Worm (Caenorhabditis elegans): ENCODE data around the gene ZC116.1.

The ZC116.1 gene

ce11 chrV:12634050-12634449, 24.4 kb downstream of the ZC116.1 start:
- TF ChIP-seq dao-5 (tag; optimal IDR thresholded peaks at IDR 0.05) = no peak
- TF ChIP-seq W03F9.2 (tag; optimal IDR thresholded peaks at IDR 0.05) = no peak
- no peak for TF ChIP-seq him-1 (tag; optimal IDR thresholded peaks at IDR 0.05)

- TF ChIP-seq W03F9.2 (tag; optimal IDR thresholded peaks at IDR 0.05) (no peak), him-1 (tag; optimal IDR thresholded peaks at IDR 0.05) (no peak), dao-5 (tag; optimal IDR thresholded peaks at IDR 0.05) (no peak)
These were observed 25.1 kb downstream of the ZC116.1 start for ce11 chrV:12634746-12635145.

- TF ChIP-seq dao-5 (tag; optimal IDR thresholded peaks at IDR 0.05) (no peak), W03F9.2 (tag; optimal IDR thresholded peaks at IDR 0.05) (no peak), him-1 (tag; optimal IDR thresholded peaks at IDR 0.05) (no peak)
These were observed 25.6 kb downstream of the ZC116.1 start for ce11 chrV:12635218-12635617.

- no peak for TF ChIP-seq him-1 (tag; optimal IDR thresholded peaks at IDR 0.05)
These were observed 26.6 kb downstream of the ZC116.1 start for ce11 chrV:12636248-12636647.

- TF ChIP-seq him-1 (tag; optimal IDR thresholded peaks at IDR 0.05) (no peak), dao-5 (tag; optimal IDR thresholded peaks at IDR 0.05) (no peak), W03F9.2 (tag; optimal IDR thresholded peaks at IDR 0.05) (no peak)
These were observed 27.6 kb downstream of the ZC116.1 start, which contains the start of gene F56H9.2 for ce11 chrV:12637238-12637690. TSS of gene F56H9.2 (plus strand) at chrV:12637663.

- TF ChIP-seq W03F9.2 (tag; optimal IDR thresholded peaks at IDR 0.05) (no peak), dao-5 (tag; optimal IDR thresholded peaks at IDR 0.05) (no peak), him-1 (tag; optimal IDR thresholded peaks at IDR 0.05) (no peak)
These were observed 28.3 kb downstream of the ZC116.1 start for ce11 chrV:12637764-12638502.

ce11 chrV:12640384-12640783, 30.8 kb downstream of the ZC116.1 start, which contains the start of gene gpa-8:
TSS of gene gpa-8 (minus strand) at chrV:12640484.
- TF ChIP-seq dao-5 (tag; optimal IDR thresholded peaks at IDR 0.05) (no peak), him-1 (tag; optimal IDR thresholded peaks at IDR 0.05) (no peak), W03F9.2 (tag; optimal IDR thresholded peaks at IDR 0.05) (no peak)

- TF ChIP-seq him-1 (tag; optimal IDR thresholded peaks at IDR 0.05) (no peak), W03F9.2 (tag; optimal IDR thresholded peaks at IDR 0.05) (no peak), dao-5 (tag; optimal IDR thresholded peaks at IDR 0.05) (no peak)
These were observed 34.9 kb downstream of the ZC116.1 start, which contains the start of gene F56H9.8 for ce11 chrV:12644500-12644899. TSS of gene F56H9.8 (plus strand) at chrV:12644800.

ce11 chrV:12649213-12649612, 39.6 kb downstream of the ZC116.1 start, which contains the start of gene gpa-9:
TSS of gene gpa-9 (minus strand) at chrV:12649313.
- TF ChIP-seq him-1 (tag; optimal IDR thresholded peaks at IDR 0.05) (no peak), dao-5 (tag; optimal IDR thresholded peaks at IDR 0.05) (no peak), W03F9.2 (tag; optimal IDR thresholded peaks at IDR 0.05) (no peak)

ce11 chrV:12649636-12650035, 40.0 kb downstream of the ZC116.1 start, which contains the start of gene lin-25:
TSS of gene lin-25 (plus strand) at chrV:12649925.
- TF ChIP-seq W03F9.2 (tag; optimal IDR thresholded peaks at IDR 0.05) (peak; percentile 50), him-1 (tag; optimal IDR thresholded peaks at IDR 0.05) (no peak)

- TF ChIP-seq W03F9.2 (tag; optimal IDR thresholded peaks at IDR 0.05) (no peak), him-1 (tag; optimal IDR thresholded peaks at IDR 0.05) (no peak), dao-5 (tag; optimal IDR thresholded peaks at IDR 0.05) (no peak)
These were observed 48.5 kb downstream of the ZC116.1 start, which contains the start of gene W05B10.6 for ce11 chrV:12658142-12658541. TSS of gene W05B10.6 (minus strand) at chrV:12658242.

ce11 chrV:12659426-12659825, 49.8 kb downstream of the ZC116.1 start, which contains the start of gene ccch-3:
TSS of gene ccch-3 (minus strand) at chrV:12659687.
- TF ChIP-seq him-1 (tag; optimal IDR thresholded peaks at IDR 0.05) (no peak), W03F9.2 (tag; optimal IDR thresholded peaks at IDR 0.05) (peak; percentile 54)

ce11 chrV:12660280-12660818, 50.7 kb downstream of the ZC116.1 start, which contains the start of gene his-74:
TSS of gene his-74 (minus strand) at chrV:12660330.
- TF ChIP-seq dao-5 (tag; optimal IDR thresholded peaks at IDR 0.05) (no peak), W03F9.2 (tag; optimal IDR thresholded peaks at IDR 0.05) (no peak), him-1 (tag; optimal IDR thresholded peaks at IDR 0.05) (no peak)

Measured in whole organism, L4/young adult.